Fruit fly (Drosophila melanogaster): ENCODE results near the gene dsf.

The dsf gene

dm6 chr2L:5982334-5982987 is 56.7 kb downstream of the dsf start:
- TF ChIP-seq Clk (GFP tag; optimal IDR thresholded peaks at IDR 0.05): peak; percentile 64
- TF ChIP-seq pad (GFP tag; optimal IDR thresholded peaks at IDR 0.05): peak; percentile 93
- peak; percentile 57 for TF ChIP-seq CG7101 (tag; optimal IDR thresholded peaks at IDR 0.05)
- TF ChIP-seq toe (GFP tag; optimal IDR thresholded peaks at IDR 0.05): peak; percentile 36
- peak; percentile 60 for TF ChIP-seq CG5204 (GFP tag; optimal IDR thresholded peaks at IDR 0.05)
- TF ChIP-seq cic (GFP tag; optimal IDR thresholded peaks at IDR 0.05): peak; percentile 80
- TF ChIP-seq cnc (optimal IDR thresholded peaks at IDR 0.05): no peak
- no peak for TF ChIP-seq CG33017 (tag; optimal IDR thresholded peaks at IDR 0.05)
- TF ChIP-seq CG7045 (GFP tag; optimal IDR thresholded peaks at IDR 0.05): peak; percentile 40
- TF ChIP-seq CG14711 (tag; optimal IDR thresholded peaks at IDR 0.05): peak; percentile 38
- peak; percentile 52 for TF ChIP-seq Mnt (GFP tag; optimal IDR thresholded peaks at IDR 0.05)
- peak; percentile 46 for TF ChIP-seq CG11617 (GFP tag; optimal IDR thresholded peaks at IDR 0.05)
- TF ChIP-seq Hr96 (GFP tag; optimal IDR thresholded peaks at IDR 0.05): peak; percentile 82
- TF ChIP-seq kay (GFP tag; ENCODE audit: borderline replicate concordance): no peak
- peak; percentile 85 for TF ChIP-seq ovo (GFP tag; optimal IDR thresholded peaks at IDR 0.05)
- TF ChIP-seq Crg-1 (GFP tag; optimal IDR thresholded peaks at IDR 0.05): peak; percentile 76
- TF ChIP-seq tj (GFP tag; optimal IDR thresholded peaks at IDR 0.05): peak; percentile 9
- TF ChIP-seq CG1620 (GFP tag; optimal IDR thresholded peaks at IDR 0.05): peak; percentile 87
- TF ChIP-seq CG12768 (GFP tag; optimal IDR thresholded peaks at IDR 0.05): no peak
- TF ChIP-seq bab1 (GFP tag; optimal IDR thresholded peaks at IDR 0.05): peak; percentile 40

dm6 chr2L:5983236-5983635 is 57.5 kb downstream of the dsf start:
- no peak for TF ChIP-seq Clk (GFP tag; optimal IDR thresholded peaks at IDR 0.05)
- no peak for TF ChIP-seq CG12768 (GFP tag; optimal IDR thresholded peaks at IDR 0.05)
- TF ChIP-seq CG11617 (GFP tag; optimal IDR thresholded peaks at IDR 0.05): no peak
- TF ChIP-seq pad (GFP tag; optimal IDR thresholded peaks at IDR 0.05): no peak
- no peak for TF ChIP-seq CG5204 (GFP tag; optimal IDR thresholded peaks at IDR 0.05)
- peak; percentile 87 for TF ChIP-seq tj (GFP tag; optimal IDR thresholded peaks at IDR 0.05)

dm6 chr2L:5986094-5986493 is 60.4 kb downstream of the dsf start, which contains the start of gene ifc:
ifc (plus strand) TSS chr2L:5986348.
- no peak for TF ChIP-seq kay (GFP tag; ENCODE audit: borderline replicate concordance)
- TF ChIP-seq CG7045 (GFP tag; optimal IDR thresholded peaks at IDR 0.05): no peak
- TF ChIP-seq CG33017 (tag; optimal IDR thresholded peaks at IDR 0.05): no peak
- peak; percentile 26 for TF ChIP-seq CG11617 (GFP tag; optimal IDR thresholded peaks at IDR 0.05)
- peak; percentile 35 for TF ChIP-seq Clk (GFP tag; optimal IDR thresholded peaks at IDR 0.05)
- TF ChIP-seq Hr96 (GFP tag; optimal IDR thresholded peaks at IDR 0.05): peak; percentile 36
- TF ChIP-seq cic (GFP tag; optimal IDR thresholded peaks at IDR 0.05): peak; percentile 17
- peak; percentile 24 for TF ChIP-seq CG14711 (tag; optimal IDR thresholded peaks at IDR 0.05)
- peak; percentile 57 for TF ChIP-seq CG1620 (GFP tag; optimal IDR thresholded peaks at IDR 0.05)
- TF ChIP-seq CG7101 (tag; optimal IDR thresholded peaks at IDR 0.05): peak; percentile 50
- peak; percentile 20 for TF ChIP-seq tj (GFP tag; optimal IDR thresholded peaks at IDR 0.05)
- TF ChIP-seq bab1 (GFP tag; optimal IDR thresholded peaks at IDR 0.05): peak; percentile 61
- TF ChIP-seq CG12768 (GFP tag; optimal IDR thresholded peaks at IDR 0.05): peak; percentile 3
- TF ChIP-seq Mnt (GFP tag; optimal IDR thresholded peaks at IDR 0.05): peak; percentile 45

DNA sequence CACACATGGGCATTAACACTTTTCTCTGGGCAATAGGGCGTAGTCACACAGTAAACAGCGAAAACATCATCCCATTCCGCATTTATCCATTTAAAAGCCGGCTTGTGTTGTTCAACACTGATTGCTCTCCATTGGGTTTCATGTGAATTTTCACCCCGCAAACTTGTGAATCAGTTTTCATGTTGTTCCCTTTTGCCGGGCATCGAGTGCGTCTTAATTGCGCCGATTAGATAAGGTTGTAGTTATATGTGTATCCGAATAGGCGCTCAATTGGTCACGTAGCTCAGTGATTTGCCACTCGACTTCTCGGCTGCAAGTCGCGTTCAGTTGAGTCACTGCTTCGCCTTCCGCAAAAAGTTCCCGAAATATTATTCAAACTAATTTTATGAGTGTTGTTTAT is 61.2 kb downstream of the dsf start:
- TF ChIP-seq CG7045 (GFP tag; optimal IDR thresholded peaks at IDR 0.05) (no peak), ovo (GFP tag; optimal IDR thresholded peaks at IDR 0.05) (no peak), CG11617 (GFP tag; optimal IDR thresholded peaks at IDR 0.05) (no peak), cic (GFP tag; optimal IDR thresholded peaks at IDR 0.05) (peak; percentile 86), pad (GFP tag; optimal IDR thresholded peaks at IDR 0.05) (no peak), bab1 (GFP tag; optimal IDR thresholded peaks at IDR 0.05) (peak; percentile 25), CG1620 (GFP tag; optimal IDR thresholded peaks at IDR 0.05) (no peak), toe (GFP tag; optimal IDR thresholded peaks at IDR 0.05) (no peak), CG5204 (GFP tag; optimal IDR thresholded peaks at IDR 0.05) (no peak), cnc (optimal IDR thresholded peaks at IDR 0.05) (no peak), Mnt (GFP tag; optimal IDR thresholded peaks at IDR 0.05) (no peak), tj (GFP tag; optimal IDR thresholded peaks at IDR 0.05) (no peak), CG33017 (tag; optimal IDR thresholded peaks at IDR 0.05) (no peak), Hr96 (GFP tag; optimal IDR thresholded peaks at IDR 0.05) (no peak), CG14711 (tag; optimal IDR thresholded peaks at IDR 0.05) (no peak), Clk (GFP tag; optimal IDR thresholded peaks at IDR 0.05) (no peak), Crg-1 (GFP tag; optimal IDR thresholded peaks at IDR 0.05) (no peak), CG12768 (GFP tag; optimal IDR thresholded peaks at IDR 0.05) (peak; percentile 18), CG7101 (tag; optimal IDR thresholded peaks at IDR 0.05) (no peak), kay (GFP tag; ENCODE audit: borderline replicate concordance) (no peak)

- TF ChIP-seq Hr96 (GFP tag; optimal IDR thresholded peaks at IDR 0.05) (no peak), CG1620 (GFP tag; optimal IDR thresholded peaks at IDR 0.05) (no peak), Crg-1 (GFP tag; optimal IDR thresholded peaks at IDR 0.05) (no peak), tj (GFP tag; optimal IDR thresholded peaks at IDR 0.05) (no peak), CG33017 (tag; optimal IDR thresholded peaks at IDR 0.05) (no peak), CG5204 (GFP tag; optimal IDR thresholded peaks at IDR 0.05) (no peak), bab1 (GFP tag; optimal IDR thresholded peaks at IDR 0.05) (no peak), ovo (GFP tag; optimal IDR thresholded peaks at IDR 0.05) (no peak), CG12768 (GFP tag; optimal IDR thresholded peaks at IDR 0.05) (no peak), CG7101 (tag; optimal IDR thresholded peaks at IDR 0.05) (no peak)
Observed at dm6 chr2L:5988115-5989092, 62.7 kb downstream of the dsf start.

All from whole organism, adult.